Worm (Caenorhabditis elegans) whole organism, mixed stage, embryonic: ENCODE measurements around the gene npr-39.

ENCODE experiments used
- blmp-1 ChIP-seq: fragments of 150-350 bp; optimal IDR thresholded peaks from 2 replicates; lab custom pipeline; 2014; ENCODE audit warnings: missing biosample characterization, missing genetic modification characterization
- ces-1 ChIP-seq: fragments of 150-350 bp; optimal IDR thresholded peaks from 2 replicates; lab custom pipeline; 2014; ENCODE audit warnings: missing biosample characterization, missing genetic modification reagents, missing genetic modification characterization
- drap-1 ChIP-seq: fragments of 200-800 bp; sonication (Bioruptor generic); optimal IDR thresholded peaks from 3 replicates; lab custom pipeline; 2018; ENCODE audit warnings: mild to moderate bottlenecking, missing genetic modification characterization, missing compliant biosample characterization
- mep-1 ChIP-seq: fragments of 150-350 bp; optimal IDR thresholded peaks from 2 replicates; lab custom pipeline; 2017; ENCODE audit warnings: missing biosample characterization, missing genetic modification reagents, missing genetic modification characterization, inconsistent platforms
- nhr-12 ChIP-seq: fragments of 150-350 bp; optimal IDR thresholded peaks from 2 replicates; lab custom pipeline; 2014; ENCODE audit warnings: missing biosample characterization, missing genetic modification characterization
- sem-2 ChIP-seq: fragments of 200-800 bp; sonication (Bioruptor generic); optimal IDR thresholded peaks from 2 replicates; lab custom pipeline; 2018; ENCODE audit warnings: mild to moderate bottlenecking, missing genetic modification characterization, missing compliant biosample characterization
- snpc-4 ChIP-seq: fragments of 150-350 bp; optimal IDR thresholded peaks from 2 replicates; lab custom pipeline; 2014; ENCODE audit warnings: missing biosample characterization, missing genetic modification characterization

DNA sequence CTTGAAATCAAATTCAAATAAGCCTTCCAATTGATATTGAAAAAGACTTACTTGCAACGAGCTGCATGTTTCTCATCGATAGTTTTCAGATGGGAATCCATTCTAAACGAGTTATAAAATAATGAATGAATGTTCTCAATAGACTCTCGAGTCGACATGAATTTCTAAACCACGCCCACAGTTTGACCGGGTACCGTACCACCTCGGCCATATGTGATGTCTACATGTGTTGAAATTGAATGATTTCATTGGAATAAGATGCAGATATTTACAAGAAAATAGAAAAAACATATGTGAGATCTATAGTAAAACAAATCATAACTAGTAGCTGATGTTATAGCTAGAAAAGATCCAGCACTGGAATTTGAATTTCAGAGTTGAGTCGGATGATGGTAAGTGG lies 23.6 kb downstream of the npr-39 start, which contains the start of gene R04B5.7:
- no peak for TF ChIP-seq nhr-12
- TF ChIP-seq mep-1 (tag; lab: Kevin White, UChicago): no peak
- no peak for TF ChIP-seq sem-2 (GFP tag; lab: Kevin White, UChicago)
- no peak for TF ChIP-seq drap-1 (GFP tag; lab: Kevin White, UChicago)
- TF ChIP-seq snpc-4 (tag; lab: Kevin White, UChicago): no peak
- TF ChIP-seq blmp-1 (tag; lab: Kevin White, UChicago): no peak
- TF ChIP-seq ces-1: no peak
